Worm (Caenorhabditis elegans) whole organism, mixed stage, embryonic: Measurements from ENCODE around the gene idpp-8.

Experiments used
- ceh-83 ChIP-seq: fragments of 200-800 bp; sonication (Bioruptor generic); optimal IDR thresholded peaks from 2 replicates; lab custom pipeline; 2018; ENCODE audit warnings: mild to moderate bottlenecking, missing genetic modification characterization, missing compliant biosample characterization
- elt-3 ChIP-seq: fragments of 150-350 bp; optimal IDR thresholded peaks from 2 replicates; lab custom pipeline; 2014; ENCODE audit warnings: missing biosample characterization, missing genetic modification characterization
- lin-13 ChIP-seq: fragments of 150-350 bp; optimal IDR thresholded peaks from 2 replicates; lab custom pipeline; 2014; ENCODE audit warnings: missing biosample characterization, missing genetic modification characterization
- lsy-2 ChIP-seq: fragments of 150-350 bp; optimal IDR thresholded peaks from 2 replicates; lab custom pipeline; 2014; ENCODE audit warnings: missing biosample characterization, missing genetic modification characterization
- nhr-12 ChIP-seq: fragments of 150-350 bp; optimal IDR thresholded peaks from 2 replicates; lab custom pipeline; 2014; ENCODE audit warnings: missing biosample characterization, missing genetic modification characterization
- unc-62 ChIP-seq: fragments of 150-350 bp; optimal IDR thresholded peaks from 2 replicates; lab custom pipeline; 2014; ENCODE audit warnings: missing biosample characterization, missing genetic modification reagents, missing genetic modification characterization

DNA sequence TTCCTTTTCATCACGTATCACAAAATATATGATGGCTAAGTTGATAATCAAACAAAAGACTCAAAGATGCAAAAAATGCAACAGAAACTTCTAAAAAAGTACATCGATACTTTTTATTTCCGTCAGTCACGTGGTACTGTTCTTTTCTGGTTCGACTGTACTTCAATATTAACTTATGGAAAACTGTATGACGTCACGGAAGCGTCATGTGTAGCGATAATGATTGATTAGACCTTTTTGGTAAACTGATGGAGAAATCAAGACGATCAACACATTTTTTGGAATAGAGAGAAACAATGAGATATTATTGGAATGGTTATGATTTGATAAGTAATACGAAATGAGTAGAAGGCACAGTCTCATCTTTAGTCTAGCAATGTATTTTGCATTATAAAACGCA lies 21.1 kb upstream of the idpp-8 start:
- TF ChIP-seq elt-3 (tag; lab: Kevin White, UChicago): no peak
- no peak for TF ChIP-seq nhr-12
- no peak for TF ChIP-seq lsy-2
- TF ChIP-seq unc-62 (GFP tag; lab: Kevin White, UChicago): no peak
- no peak for TF ChIP-seq lin-13 (tag; lab: Kevin White, UChicago)
- TF ChIP-seq ceh-83 (GFP tag; lab: Kevin White, UChicago): no peak
